Worm (Caenorhabditis elegans) whole organism, L4 larva: ENCODE data around the gene kbp-2.

Source experiments
- F44E2.7 ChIP-seq: fragments of 200-800 bp; sonication (Bioruptor generic); IDR thresholded peaks from 2 replicates; pipeline ENCODE4 v2.1.2; 2022; ENCODE audit warnings: missing genetic modification characterization, missing compliant biosample characterization
- Y48G9A.11 ChIP-seq: fragments of 200-800 bp; sonication (Bioruptor generic); IDR thresholded peaks from 2 replicates; pipeline ENCODE4 v1.3.6; 2022; ENCODE audit warnings: missing genetic modification reagents, missing genetic modification characterization, missing compliant biosample characterization
- Y75B8A.6 ChIP-seq: fragments of 200-800 bp; sonication (Bioruptor generic); IDR thresholded peaks from 2 replicates; pipeline ENCODE4 v1.3.6; 2022; ENCODE audit warnings: missing genetic modification reagents, missing genetic modification characterization, missing compliant biosample characterization
- aha-1 ChIP-seq: fragments of 150-350 bp; peaks from one replicate; lab custom pipeline; 2014; ENCODE audit warnings: missing biosample characterization, missing genetic modification characterization
- aly-2 ChIP-seq: sonication (generic microtip); optimal IDR thresholded peaks from 2 replicates; lab custom pipeline; 2018; ENCODE audit warnings: missing biosample characterization, missing genetic modification characterization
- ceh-44 ChIP-seq: fragments of 200-800 bp; sonication (Bioruptor generic); IDR thresholded peaks from 2 replicates; pipeline ENCODE4 v1.3.6; 2022; ENCODE audit warnings: missing genetic modification reagents, missing genetic modification characterization, missing compliant biosample characterization
- ceh-62 ChIP-seq: sonication (generic microtip); optimal IDR thresholded peaks from 2 replicates; lab custom pipeline; 2017; ENCODE audit warnings: missing biosample characterization, missing genetic modification characterization
- ces-1 ChIP-seq: fragments of 150-350 bp; sonication (generic microtip); optimal IDR thresholded peaks from 4 replicates; lab custom pipeline; 2014; ENCODE audit warnings: missing biosample characterization, missing genetic modification reagents, missing genetic modification characterization
- ctbp-1 ChIP-seq: fragments of 200-800 bp; sonication (Bioruptor generic); IDR thresholded peaks from 2 replicates; pipeline ENCODE4 v1.3.6; 2022; ENCODE audit warnings: missing genetic modification reagents, missing genetic modification characterization, missing compliant biosample characterization
- daf-16 ChIP-seq, 3 experiments: sonication (generic microtip); optimal IDR thresholded peaks; 2 replicates each; lab custom pipeline; 2016 to 2017; ENCODE audit warnings: missing genetic modification characterization in 3 of 3, missing genetic modification reagents in 3 of 3, mild to moderate bottlenecking in 2 of 3, missing compliant biosample characterization in 2 of 3, missing biosample characterization in 1 of 3, moderate library complexity in 1 of 3
- dmd-6 ChIP-seq: fragments of 200-800 bp; sonication (Bioruptor generic); IDR thresholded peaks from 2 replicates; pipeline ENCODE4 v1.3.6; 2022; ENCODE audit warnings: missing genetic modification reagents, missing genetic modification characterization, missing compliant biosample characterization
- dmd-8 ChIP-seq: fragments of 200-800 bp; sonication (Bioruptor generic); IDR thresholded peaks from 2 replicates; pipeline ENCODE4 v1.3.6; 2022; ENCODE audit warnings: missing genetic modification characterization, missing compliant biosample characterization
- dmd-9 ChIP-seq: fragments of 200-800 bp; sonication (Bioruptor generic); IDR thresholded peaks from 2 replicates; pipeline ENCODE4 v1.3.6; 2022; ENCODE audit warnings: missing genetic modification reagents, missing genetic modification characterization, missing compliant biosample characterization
- dpl-1 ChIP-seq: fragments of 150-350 bp; optimal IDR thresholded peaks from 2 replicates; lab custom pipeline; 2014; ENCODE audit warnings: missing biosample characterization, missing genetic modification reagents, missing genetic modification characterization
- dve-1 ChIP-seq: sonication (generic microtip); optimal IDR thresholded peaks from 2 replicates; lab custom pipeline; 2017; ENCODE audit warnings: antibody characterized with exemption, mild to moderate bottlenecking, missing genetic modification characterization, missing compliant biosample characterization; ENCODE audit not compliant: insufficient read depth
- egl-43 ChIP-seq: fragments of 200-800 bp; sonication (Bioruptor generic); IDR thresholded peaks from 2 replicates; pipeline ENCODE4 v1.3.6; 2022; ENCODE audit warnings: missing genetic modification reagents, missing genetic modification characterization, missing compliant biosample characterization
- fkh-10 ChIP-seq: fragments of 150-350 bp; optimal IDR thresholded peaks from 2 replicates; lab custom pipeline; 2014; ENCODE audit warnings: missing biosample characterization, missing genetic modification reagents, missing genetic modification characterization
- fos-1 ChIP-seq: fragments of 150-350 bp; optimal IDR thresholded peaks from 2 replicates; lab custom pipeline; 2014; ENCODE audit warnings: missing biosample characterization, missing genetic modification characterization
- hif-1 ChIP-seq, 2 experiments: sonication (generic microtip); optimal IDR thresholded peaks; 2 replicates each; lab custom pipeline; 2016 to 2017; ENCODE audit warnings: missing compliant biosample characterization in 2 of 2, missing genetic modification characterization in 2 of 2, missing genetic modification reagents in 2 of 2, missing genotype in 2 of 2, mild to moderate bottlenecking in 1 of 2
- hlh-11 ChIP-seq: fragments of 200-800 bp; sonication (Bioruptor generic); optimal IDR thresholded peaks from 2 replicates; lab custom pipeline; 2018; ENCODE audit warnings: mild to moderate bottlenecking, missing genetic modification characterization, missing compliant biosample characterization
- hlh-30 ChIP-seq: sonication (generic microtip); optimal IDR thresholded peaks from 2 replicates; lab custom pipeline; 2017; ENCODE audit warnings: antibody characterized with exemption, mild to moderate bottlenecking, missing genetic modification characterization, missing compliant biosample characterization; ENCODE audit not compliant: insufficient read depth
- lin-13 ChIP-seq: fragments of 150-350 bp; optimal IDR thresholded peaks from 2 replicates; lab custom pipeline; 2014; ENCODE audit warnings: missing biosample characterization, missing genetic modification reagents, missing genetic modification characterization
- lin-39 ChIP-seq: fragments of 150-350 bp; optimal IDR thresholded peaks from 2 replicates; lab custom pipeline; 2014; ENCODE audit warnings: missing biosample characterization, missing genetic modification reagents, missing genetic modification characterization
- mes-2 ChIP-seq: sonication (generic microtip); optimal IDR thresholded peaks from 2 replicates; lab custom pipeline; 2016; ENCODE audit warnings: missing genotype, mild to moderate bottlenecking, missing genetic modification characterization, missing compliant biosample characterization; ENCODE audit not compliant: poor library complexity, severe bottlenecking
- mxl-3 ChIP-seq: fragments of 200-800 bp; sonication (Bioruptor generic); optimal IDR thresholded peaks from 2 replicates; lab custom pipeline; 2018; ENCODE audit warnings: mild to moderate bottlenecking, missing genetic modification characterization, missing compliant biosample characterization
- nhr-10 ChIP-seq: fragments of 150-350 bp; optimal IDR thresholded peaks from 2 replicates; lab custom pipeline; 2014; ENCODE audit warnings: missing biosample characterization, missing genetic modification characterization
- nhr-11 ChIP-seq: fragments of 150-350 bp; optimal IDR thresholded peaks from 2 replicates; lab custom pipeline; 2014; ENCODE audit warnings: missing biosample characterization, missing genetic modification characterization
- nhr-237 ChIP-seq: sonication (generic microtip); optimal IDR thresholded peaks from 2 replicates; lab custom pipeline; 2017; ENCODE audit warnings: missing biosample characterization, missing genetic modification characterization
- nhr-25 ChIP-seq: sonication (generic microtip); optimal IDR thresholded peaks from 2 replicates; lab custom pipeline; 2017; ENCODE audit warnings: missing genetic modification characterization, mild to moderate bottlenecking, missing compliant biosample characterization, antibody characterized with exemption, moderate library complexity, borderline replicate concordance; ENCODE audit not compliant: insufficient read depth
- nhr-28 ChIP-seq: fragments of 150-350 bp; optimal IDR thresholded peaks from 2 replicates; lab custom pipeline; 2014; ENCODE audit warnings: missing biosample characterization, missing genetic modification characterization
- nhr-41 ChIP-seq: fragments of 200-800 bp; sonication (Bioruptor generic); IDR thresholded peaks from 2 replicates; pipeline ENCODE4 v1.3.6; 2022; ENCODE audit warnings: missing genetic modification reagents, missing genetic modification characterization, missing compliant biosample characterization
- nhr-6 ChIP-seq: fragments of 150-350 bp; optimal IDR thresholded peaks from 2 replicates; lab custom pipeline; 2014; ENCODE audit warnings: missing biosample characterization, missing genetic modification characterization
- nhr-77 ChIP-seq: fragments of 150-350 bp; optimal IDR thresholded peaks from 2 replicates; lab custom pipeline; 2014; ENCODE audit warnings: missing biosample characterization, missing genetic modification characterization
- pqm-1 ChIP-seq: sonication (generic microtip); optimal IDR thresholded peaks from 2 replicates; lab custom pipeline; 2017; ENCODE audit warnings: missing biosample characterization, missing genetic modification characterization
- rbr-2 ChIP-seq: sonication (generic microtip); optimal IDR thresholded peaks from 2 replicates; lab custom pipeline; 2016; ENCODE audit warnings: missing genotype, missing genetic modification characterization, missing compliant biosample characterization
- skn-1 ChIP-seq: fragments of 150-350 bp; optimal IDR thresholded peaks from 2 replicates; lab custom pipeline; 2014; ENCODE audit warnings: missing biosample characterization, missing genetic modification characterization
- snpc-1.2 ChIP-seq: fragments of 200-800 bp; sonication (Bioruptor generic); IDR thresholded peaks from 2 replicates; pipeline ENCODE4 v1.3.6; 2022; ENCODE audit warnings: missing genetic modification reagents, missing genetic modification characterization, missing compliant biosample characterization
- snpc-4 ChIP-seq: fragments of 150-350 bp; optimal IDR thresholded peaks from 2 replicates; lab custom pipeline; 2014; ENCODE audit warnings: missing biosample characterization, missing genetic modification characterization
- spr-1 ChIP-seq: sonication (generic microtip); optimal IDR thresholded peaks from 2 replicates; lab custom pipeline; 2016; ENCODE audit warnings: mild to moderate bottlenecking, missing genetic modification characterization, missing compliant biosample characterization
- tag-97 ChIP-seq: fragments of 200-800 bp; sonication (Bioruptor generic); IDR thresholded peaks from 2 replicates; pipeline ENCODE4 v1.3.6; 2022; ENCODE audit warnings: missing genetic modification characterization, missing compliant biosample characterization
- unc-130 ChIP-seq: sonication (generic microtip); optimal IDR thresholded peaks from 2 replicates; lab custom pipeline; 2016; ENCODE audit warnings: missing genetic modification reagents, missing genetic modification characterization, missing compliant biosample characterization
- unc-62 ChIP-seq, 3 experiments: fragments of 150-350 bp in 1 of 3; sonication (generic microtip); optimal IDR thresholded peaks in 2 of 3; peaks in 1 of 3; 1 replicate in 1 of 3; 2 replicates in 2 of 3; lab custom pipeline; 2014 to 2017; ENCODE audit warnings: missing biosample characterization in 3 of 3, missing genetic modification characterization in 3 of 3, missing genetic modification reagents in 3 of 3, missing genotype in 1 of 3
- zfp-3 ChIP-seq: fragments of 200-800 bp; sonication (Bioruptor generic); conservative IDR thresholded peaks from 2 replicates; pipeline ENCODE4 v1.3.6; 2022; ENCODE audit warnings: missing genetic modification reagents, missing genetic modification characterization, missing compliant biosample characterization

kbp-2 gene

ce11 chrIII:4906365-4906764, 2.7 kb upstream of the kbp-2 start:
- TF ChIP-seq fos-1: no peak
- TF ChIP-seq unc-62 (GFP tag; optimal IDR thresholded peaks at IDR 0.05 in 1 of 2; lab: Kevin White, UChicago): no peak
- TF ChIP-seq unc-62 (tag; optimal IDR thresholded peaks at IDR 0.05; lab: Kevin White, UChicago): no peak
- TF ChIP-seq mes-2: peak; percentile 22
- peak; percentile 25 for TF ChIP-seq mxl-3 (GFP tag; lab: Kevin White, UChicago)
- TF ChIP-seq daf-16 (GFP tag; optimal IDR thresholded peaks at IDR 0.05; lab: Kevin White, UChicago): no peak
- TF ChIP-seq daf-16 (tag; optimal IDR thresholded peaks at IDR 0.05; lab: Kevin White, UChicago): peak; percentile 16
- TF ChIP-seq nhr-41 (GFP tag; lab: Robert Waterston, UW): 0 out of 2 replicates have a peak, but pooled peaks have one; percentile 14
- peak; percentile 33; the same call in 1 of the 2 replicates for TF ChIP-seq dmd-6
- peak; percentile 75 for TF ChIP-seq nhr-28 (tag; lab: Kevin White, UChicago)
- peak; percentile 25 for TF ChIP-seq dpl-1
- TF ChIP-seq lin-39: no peak
- peak; percentile 35 for TF ChIP-seq dve-1
- TF ChIP-seq pqm-1: peak; percentile 68

ce11 chrIII:4905405-4905804, 1.7 kb upstream of the kbp-2 start, which contains the start of gene F26F4.8:
F26F4.8 (minus strand) TSS chrIII:4905473.
- TF ChIP-seq mes-2: peak; percentile 69
- TF ChIP-seq hlh-30 (tag; lab: Kevin White, UChicago): no peak
- TF ChIP-seq mxl-3 (GFP tag; lab: Kevin White, UChicago): no peak
- TF ChIP-seq hif-1 (tag; optimal IDR thresholded peaks at IDR 0.05; lab: Kevin White, UChicago): peak in 1 of 2 experiments; percentile 52
- peak; percentile 49 for TF ChIP-seq dpl-1
- TF ChIP-seq Y48G9A.11: no peak
- TF ChIP-seq hlh-11: no peak
- TF ChIP-seq rbr-2: peak; percentile 3
- TF ChIP-seq aha-1 (tag; lab: Kevin White, UChicago): no peak
- peak; percentile 77 for TF ChIP-seq unc-130 (GFP tag; lab: Kevin White, UChicago)

DNA sequence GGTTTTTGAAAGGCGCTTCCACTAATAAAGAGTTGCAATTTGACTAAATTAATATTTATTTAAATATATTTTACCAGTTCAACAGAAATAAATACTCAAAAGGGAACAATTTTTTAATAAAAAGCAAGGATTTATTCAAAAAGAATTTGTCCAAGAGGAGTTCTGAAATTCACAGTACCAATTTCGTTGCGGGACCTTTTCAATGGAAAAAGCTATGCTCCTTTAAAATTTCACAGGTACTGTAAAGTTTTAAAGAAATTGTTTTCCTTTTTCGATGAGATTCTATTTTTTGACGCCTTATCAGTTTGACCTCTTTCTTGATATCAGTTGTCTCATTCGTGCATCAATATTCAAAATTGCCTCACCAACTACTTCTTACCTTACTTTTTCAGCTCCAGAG, 3.4 kb downstream of the kbp-2 start, which contains the start of gene tag-340:
tag-340 (plus strand) TSS at position 249 of the 400 bp plus-strand sequence.
- TF ChIP-seq snpc-1.2: no peak
- peak; percentile 3 for TF ChIP-seq nhr-28 (tag; lab: Kevin White, UChicago)
- no peak for TF ChIP-seq nhr-11 (tag; lab: Kevin White, UChicago)
- TF ChIP-seq daf-16 (GFP tag; optimal IDR thresholded peaks at IDR 0.05; lab: Kevin White, UChicago): no peak
- TF ChIP-seq daf-16 (tag; optimal IDR thresholded peaks at IDR 0.05; lab: Kevin White, UChicago): peak; percentile 42
- no peak for TF ChIP-seq nhr-77

DNA sequence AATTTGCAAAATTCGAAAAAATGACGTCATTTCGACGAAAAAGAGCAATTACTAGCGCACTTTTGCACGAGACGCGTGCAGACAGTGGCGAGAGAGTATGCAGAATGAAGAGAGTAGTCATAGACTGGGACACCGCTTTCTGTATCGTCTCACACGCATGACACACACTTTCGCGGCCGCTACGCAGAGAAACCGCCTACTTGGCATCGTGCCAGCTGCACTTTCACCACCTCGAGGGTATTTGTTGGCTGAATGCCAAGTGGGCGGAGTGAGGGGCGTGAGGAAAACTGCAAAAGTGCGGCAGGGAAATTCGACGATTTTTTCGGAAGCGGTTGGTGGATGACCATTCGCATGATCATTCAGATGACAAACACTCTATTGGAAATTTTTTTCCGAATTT, 4.0 kb downstream of the kbp-2 start:
- TF ChIP-seq ceh-62: no peak
- peak; percentile 98 for TF ChIP-seq egl-43
- TF ChIP-seq ceh-44 (GFP tag; lab: Robert Waterston, UW): peak; percentile 58; the same call in 1 of the 2 replicates
- peak; percentile 58; the same call in 1 of the 2 replicates for TF ChIP-seq dmd-8 (GFP tag; lab: Robert Waterston, UW)
- peak; percentile 12 for TF ChIP-seq snpc-4
- TF ChIP-seq hlh-30 (tag; lab: Kevin White, UChicago): peak; percentile 100
- TF ChIP-seq aha-1 (tag; lab: Kevin White, UChicago): peak; percentile 100
- no peak for TF ChIP-seq fos-1
- TF ChIP-seq lin-13 (GFP tag; lab: Kevin White, UChicago): peak; percentile 97
- peak; percentile 97 for TF ChIP-seq nhr-6 (tag; lab: Kevin White, UChicago)
- TF ChIP-seq Y75B8A.6 (GFP tag; lab: Robert Waterston, UW): peak; percentile 95
- TF ChIP-seq ces-1 (GFP tag; lab: Kevin White, UChicago): peak; percentile 70
- peak; percentile 96 for TF ChIP-seq spr-1 (tag; lab: Kevin White, UChicago)
- peak; percentile 99 for TF ChIP-seq nhr-11 (tag; lab: Kevin White, UChicago)
- TF ChIP-seq nhr-25 (tag; lab: Kevin White, UChicago): peak; percentile 98
- peak; percentile 96 for TF ChIP-seq nhr-10 (tag; lab: Kevin White, UChicago)
- TF ChIP-seq hif-1 (tag; optimal IDR thresholded peaks at IDR 0.05; lab: Kevin White, UChicago): peak; percentile 94 to 97
- TF ChIP-seq dmd-9: peak; percentile 96
- peak; percentile 100 for TF ChIP-seq dve-1
- TF ChIP-seq F44E2.7 (GFP tag; lab: Robert Waterston, UW): peak; percentile 84; the same call in 1 of the 2 replicates
- no peak for TF ChIP-seq aly-2 (tag; lab: Kevin White, UChicago)
- TF ChIP-seq hlh-11: peak; percentile 100
- peak; percentile 28 to 100 for TF ChIP-seq unc-62 (GFP tag; optimal IDR thresholded peaks at IDR 0.05 in 1 of 2; lab: Kevin White, UChicago)
- TF ChIP-seq unc-62 (tag; optimal IDR thresholded peaks at IDR 0.05; lab: Kevin White, UChicago): no peak
- TF ChIP-seq nhr-237 (tag; lab: Kevin White, UChicago): peak; percentile 77
- peak; percentile 99 for TF ChIP-seq ctbp-1 (GFP tag; lab: Robert Waterston, UW)
- peak; percentile 31 for TF ChIP-seq pqm-1
- peak; percentile 99 for TF ChIP-seq fkh-10 (GFP tag; lab: Kevin White, UChicago)
- peak; percentile 64 for TF ChIP-seq skn-1
- peak; percentile 96 for TF ChIP-seq zfp-3 (GFP tag; lab: Robert Waterston, UW)
- TF ChIP-seq tag-97 (GFP tag; lab: Robert Waterston, UW): no peak
